Worm (Caenorhabditis elegans): Measurements from ENCODE around the gene ZC132.9.

The ZC132.9 gene

DNA sequence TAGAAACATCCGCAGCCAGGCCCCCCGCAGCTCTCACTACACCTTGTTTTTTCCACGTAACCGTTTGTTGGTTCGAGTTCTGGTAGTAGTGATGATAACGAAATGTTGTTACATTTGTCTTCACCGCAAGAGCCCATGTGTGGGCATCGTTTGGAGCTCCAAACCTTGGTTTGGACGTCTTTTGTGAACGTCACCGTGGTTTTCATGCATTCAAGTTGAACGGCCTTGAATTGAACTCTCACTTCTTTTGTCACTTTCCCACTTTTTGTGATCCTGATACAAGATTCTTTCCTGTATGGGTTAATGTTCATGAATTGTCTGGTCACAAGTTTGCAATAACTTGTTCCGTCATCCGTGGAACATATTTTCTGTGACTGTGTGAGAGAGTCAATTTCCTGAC lies 16.0 kb downstream of the ZC132.9 start:
- no peak for TF ChIP-seq sup-37 (GFP tag; optimal IDR thresholded peaks at IDR 0.05)
- TF ChIP-seq nhr-77 (tag; optimal IDR thresholded peaks at IDR 0.05) = no peak
- no peak for TF ChIP-seq hpl-2 (GFP tag; optimal IDR thresholded peaks at IDR 0.05)
- no peak for TF ChIP-seq mab-9 (GFP tag; IDR thresholded peaks at IDR 0.05)
- TF ChIP-seq alr-1 (tag; optimal IDR thresholded peaks at IDR 0.05; ENCODE audit: borderline replicate concordance) = no peak
- no peak for TF ChIP-seq Y116A8C.19 (tag; optimal IDR thresholded peaks at IDR 0.05; ENCODE audit: borderline replicate concordance)
- no peak for TF ChIP-seq sox-4 (tag; optimal IDR thresholded peaks at IDR 0.05)
- no peak for TF ChIP-seq hlh-17 (GFP tag; optimal IDR thresholded peaks at IDR 0.05; ENCODE audit: borderline replicate concordance)

DNA sequence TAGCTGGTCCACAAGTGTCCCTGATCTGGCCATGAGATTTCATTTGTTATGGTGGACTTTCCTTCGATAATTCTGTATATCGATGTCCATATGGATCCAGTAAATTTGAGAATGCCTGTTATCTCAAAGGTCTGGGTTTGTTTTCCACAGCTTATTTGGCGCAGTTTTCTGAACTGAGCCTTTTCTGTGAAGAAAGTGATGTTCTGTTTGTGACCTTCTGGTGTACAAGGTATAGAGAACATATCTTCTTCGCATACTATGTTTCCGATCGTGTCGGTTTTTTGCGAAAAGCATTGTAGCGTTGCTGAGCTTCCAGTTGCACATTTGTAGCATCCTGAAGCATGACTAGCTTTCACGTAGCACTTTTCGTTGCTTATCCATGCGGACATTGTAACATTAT lies 16.9 kb downstream of the ZC132.9 start:
- TF ChIP-seq egl-27 (tag; optimal IDR thresholded peaks at IDR 0.05) (no peak), nhr-85 (tag) (no peak), unc-62 (GFP tag; optimal IDR thresholded peaks at IDR 0.05) (no peak), C34B4.2 (tag; optimal IDR thresholded peaks at IDR 0.05) (no peak), C04F5.9 (tag; optimal IDR thresholded peaks at IDR 0.05) (no peak), egl-13 (tag; optimal IDR thresholded peaks at IDR 0.05) (no peak), lsy-2 (tag; optimal IDR thresholded peaks at IDR 0.05) (no peak), dpl-1 (GFP tag; optimal IDR thresholded peaks at IDR 0.05) (no peak), sox-4 (tag; optimal IDR thresholded peaks at IDR 0.05) (no peak), fkh-4 (tag; optimal IDR thresholded peaks at IDR 0.05; ENCODE audit: borderline replicate concordance) (no peak), ceh-8 (GFP tag; optimal IDR thresholded peaks at IDR 0.05) (no peak), snu-23 (GFP tag; optimal IDR thresholded peaks at IDR 0.05) (no peak)

DNA sequence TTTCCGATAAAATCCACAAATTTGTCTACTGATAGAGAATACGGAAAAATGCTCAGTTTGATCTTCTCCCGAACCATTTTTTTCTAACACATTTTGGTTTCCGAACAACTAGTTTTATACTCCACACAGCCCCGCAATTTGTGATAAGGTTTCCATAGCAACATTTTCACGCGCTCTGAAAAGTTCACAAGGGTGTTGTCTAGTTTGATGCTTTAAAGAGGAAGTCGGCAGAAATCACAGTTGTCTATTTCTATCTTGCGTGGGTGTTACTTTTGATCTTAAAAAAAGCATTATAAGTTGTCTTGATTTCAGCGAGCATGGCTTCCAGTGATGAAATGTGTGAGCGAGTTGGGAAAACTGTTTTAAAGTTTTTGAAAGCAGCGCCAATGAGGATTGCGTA lies 20.0 kb downstream of the ZC132.9 start, which contains the start of gene ZC132.3:
ZC132.3 (minus strand) TSS at position 101 of the 400 bp plus-strand sequence.
- no peak for TF ChIP-seq sox-4 (tag; optimal IDR thresholded peaks at IDR 0.05)
- TF ChIP-seq grh-1 (GFP tag; IDR thresholded peaks at IDR 0.05) = no peak
- no peak for TF ChIP-seq mep-1 (tag; optimal IDR thresholded peaks at IDR 0.05)
- no peak for TF ChIP-seq lin-14 (GFP tag; optimal IDR thresholded peaks at IDR 0.05)
- no peak for TF ChIP-seq ceh-63 (GFP tag; optimal IDR thresholded peaks at IDR 0.05)
- TF ChIP-seq snu-23 (GFP tag; optimal IDR thresholded peaks at IDR 0.05) = no peak
- TF ChIP-seq hlh-4 (tag; optimal IDR thresholded peaks at IDR 0.05) = no peak
- TF ChIP-seq blmp-1 (tag; optimal IDR thresholded peaks at IDR 0.05) = no peak
- no peak for TF ChIP-seq nhr-71 (tag; optimal IDR thresholded peaks at IDR 0.05)
- no peak for TF ChIP-seq hpl-2 (GFP tag; optimal IDR thresholded peaks at IDR 0.05)
- no peak for TF ChIP-seq xbp-1 (tag; optimal IDR thresholded peaks at IDR 0.05)
- TF ChIP-seq zip-4 (GFP tag; optimal IDR thresholded peaks at IDR 0.05) = no peak
- no peak for TF ChIP-seq F16B12.6 (tag; optimal IDR thresholded peaks at IDR 0.05)
- no peak for TF ChIP-seq C34B4.2 (tag; optimal IDR thresholded peaks at IDR 0.05)
- no peak for TF ChIP-seq vab-15 (tag; optimal IDR thresholded peaks at IDR 0.05)
- TF ChIP-seq aha-1 (tag; optimal IDR thresholded peaks at IDR 0.05) = no peak

DNA sequence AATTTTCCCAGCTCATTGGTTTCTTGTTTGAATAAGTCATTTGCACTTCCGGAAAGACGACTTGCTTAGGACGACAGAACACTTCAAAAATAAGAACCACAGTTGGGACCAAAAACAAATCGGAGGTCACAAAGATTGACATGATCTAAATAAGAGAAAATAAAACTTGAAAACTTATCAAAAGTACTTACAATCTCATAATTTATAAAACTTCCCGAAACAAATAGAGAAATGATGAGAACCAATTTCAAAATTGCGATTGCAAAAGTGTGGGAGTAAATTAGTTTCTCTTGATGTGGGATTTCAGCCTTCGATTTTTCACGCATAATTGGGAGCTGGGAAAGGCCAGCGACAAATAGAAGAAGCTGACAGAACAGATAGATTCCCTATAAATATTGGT lies 21.2 kb downstream of the ZC132.9 start, which contains the start of gene ZC132.11:
ZC132.11 (minus strand) TSS at position 101 of the 400 bp plus-strand sequence.
- TF ChIP-seq ztf-4 (tag; optimal IDR thresholded peaks at IDR 0.05) (no peak), nhr-77 (tag; optimal IDR thresholded peaks at IDR 0.05) (no peak), grh-1 (GFP tag; IDR thresholded peaks at IDR 0.05) (no peak), blmp-1 (tag; optimal IDR thresholded peaks at IDR 0.05) (no peak), pag-3 (tag; optimal IDR thresholded peaks at IDR 0.05; ENCODE audit: borderline replicate concordance, insufficient read depth) (no peak), unc-30 (tag; optimal IDR thresholded peaks at IDR 0.05) (no peak), nhr-85 (tag) (no peak), xbp-1 (tag; optimal IDR thresholded peaks at IDR 0.05) (no peak), ceh-82 (tag; optimal IDR thresholded peaks at IDR 0.05) (no peak)

Measured in whole organism, L1 larva.